Worm (Caenorhabditis elegans) whole organism, L1 larva: Measurements from ENCODE around the gene C10C6.13.

Source experiments
- elt-3 ChIP-seq, 6 experiments: fragments of 150-350 bp in 1 of 6; sonication (generic microtip); optimal IDR thresholded peaks; 2 replicates each; lab custom pipeline; 2017 to 2018; ENCODE audit warnings: missing biosample characterization in 6 of 6, missing genetic modification characterization in 6 of 6, inconsistent platforms in 1 of 6
- fkh-8 ChIP-seq: sonication (generic microtip); optimal IDR thresholded peaks from 2 replicates; lab custom pipeline; 2016; ENCODE audit warnings: mild to moderate bottlenecking, missing genetic modification characterization, missing compliant biosample characterization
- hpl-2 ChIP-seq: fragments of 150-350 bp; optimal IDR thresholded peaks from 2 replicates; lab custom pipeline; 2014; ENCODE audit warnings: missing biosample characterization, missing genetic modification reagents, missing genetic modification characterization
- nhr-237 ChIP-seq: fragments of 150-350 bp; optimal IDR thresholded peaks from 2 replicates; lab custom pipeline; 2014; ENCODE audit warnings: missing biosample characterization, missing genetic modification characterization
- pqm-1 ChIP-seq: sonication (generic microtip); optimal IDR thresholded peaks from 3 replicates; lab custom pipeline; 2017; ENCODE audit warnings: missing biosample characterization, missing genetic modification characterization
- snpc-4 ChIP-seq: fragments of 150-350 bp; optimal IDR thresholded peaks from 2 replicates; lab custom pipeline; 2014; ENCODE audit warnings: missing biosample characterization, missing genetic modification characterization
- xbp-1 ChIP-seq: sonication (generic microtip); optimal IDR thresholded peaks from 2 replicates; lab custom pipeline; 2016; ENCODE audit warnings: missing genetic modification characterization, missing compliant biosample characterization
- ztf-11 ChIP-seq, 2 experiments: sonication (generic microtip); optimal IDR thresholded peaks; 2 replicates each; lab custom pipeline; 2016 to 2017; ENCODE audit warnings: missing genetic modification characterization in 2 of 2, missing biosample characterization in 1 of 2, missing compliant biosample characterization in 1 of 2

DNA sequence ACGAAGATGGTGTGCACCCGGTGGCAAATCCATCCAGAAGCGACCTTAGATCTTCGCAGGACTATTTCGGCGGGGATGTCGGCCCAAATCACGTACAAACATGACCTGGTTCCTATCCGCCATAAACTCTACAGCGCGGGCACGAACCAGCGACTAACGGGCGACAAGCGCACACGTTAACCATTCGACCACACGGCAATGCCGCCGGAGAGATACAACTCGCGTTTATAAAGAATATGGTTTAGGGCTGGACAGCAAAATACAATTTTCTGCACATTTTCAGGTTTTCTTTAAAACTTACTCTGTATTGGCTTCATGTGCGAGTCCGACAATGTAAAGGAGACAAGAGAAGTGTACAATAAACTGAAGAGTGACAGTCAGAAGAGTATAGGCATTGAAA lies 4.5 kb upstream of the C10C6.13 start:
- peak in 1 of 2 experiments; percentile 50 for TF ChIP-seq ztf-11 (tag; optimal IDR thresholded peaks at IDR 0.05; lab: Kevin White, UChicago)
- peak in 1 of 6 experiments; percentile 40 for TF ChIP-seq elt-3 (tag; optimal IDR thresholded peaks at IDR 0.05; lab: Kevin White, UChicago)
- TF ChIP-seq fkh-8 = peak; percentile 45
- peak; percentile 16 for TF ChIP-seq snpc-4 (tag; lab: Kevin White, UChicago)
- TF ChIP-seq nhr-237 (tag; lab: Kevin White, UChicago) = no peak
- peak; percentile 51 for TF ChIP-seq xbp-1
- peak; percentile 32 for TF ChIP-seq hpl-2 (GFP tag; lab: Kevin White, UChicago)
- no peak for TF ChIP-seq pqm-1 (tag; lab: Kevin White, UChicago)
